Fruit fly (Drosophila melanogaster): ENCODE data around the gene trh.

trh gene

dm6 chr3L:346656-347640, 45.5 kb downstream of the trh start, which contains the start of gene mth:
TSS of gene mth (minus strand) at chr3L:346957.
- TF ChIP-seq noc (tag; optimal IDR thresholded peaks at IDR 0.05), result peak; percentile 36

dm6 chr3L:343316-343715, 49.1 kb downstream of the trh start:
- no peak for TF ChIP-seq noc (tag; optimal IDR thresholded peaks at IDR 0.05)

dm6 chr3L:342839-343238, 49.6 kb downstream of the trh start, which contains the start of gene mthl10:
TSS of gene mthl10 (minus strand) at chr3L:342915.
- no peak for TF ChIP-seq noc (tag; optimal IDR thresholded peaks at IDR 0.05)

- TF ChIP-seq noc (tag; optimal IDR thresholded peaks at IDR 0.05), result peak; percentile 18
Measured at dm6 chr3L:341052-341852, 51.2 kb downstream of the trh start.

DNA sequence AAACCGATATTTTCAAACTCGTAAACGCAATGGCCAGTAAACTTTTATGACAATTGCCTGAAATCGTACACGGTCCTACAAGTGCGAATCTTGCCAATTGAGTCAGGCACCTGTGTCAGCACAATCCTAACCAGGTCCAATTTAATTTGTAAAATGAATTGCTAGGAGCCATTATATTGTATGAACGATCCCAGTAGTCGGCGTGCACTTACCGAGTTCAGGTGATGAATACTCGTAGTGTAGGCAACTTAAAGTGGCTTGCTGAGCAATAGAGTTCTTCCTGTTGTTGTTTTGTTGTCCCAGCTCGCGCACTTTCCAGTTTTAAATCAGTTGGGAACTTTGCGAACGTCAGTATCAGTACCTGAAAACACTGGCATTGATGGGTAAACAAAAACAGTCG, 51.9 kb downstream of the trh start:
- no peak for TF ChIP-seq noc (tag; optimal IDR thresholded peaks at IDR 0.05)

- TF ChIP-seq noc (tag; optimal IDR thresholded peaks at IDR 0.05), result no peak
Measured at dm6 chr3L:340124-340523, 52.3 kb downstream of the trh start.

DNA sequence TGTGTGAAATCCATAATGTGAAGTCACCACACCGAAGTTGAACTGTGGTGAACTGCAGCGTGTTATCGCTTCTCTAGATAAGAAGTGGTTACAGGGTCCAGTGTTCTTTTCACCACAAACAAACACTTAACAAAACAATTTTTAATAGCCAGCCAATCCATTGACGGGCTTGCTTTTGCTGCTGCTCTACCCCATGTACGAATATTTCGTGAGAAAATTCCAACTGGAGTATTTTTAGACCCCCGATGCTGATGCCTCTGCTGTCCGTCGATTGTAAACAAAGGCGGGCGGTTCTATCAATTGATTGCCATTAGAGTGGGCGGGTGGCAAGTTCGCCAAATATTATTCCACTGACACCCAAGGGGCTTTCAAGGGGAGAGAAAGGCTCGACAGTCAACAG, 53.4 kb downstream of the trh start:
- TF ChIP-seq noc (tag; optimal IDR thresholded peaks at IDR 0.05), result no peak

- no peak for TF ChIP-seq noc (tag; optimal IDR thresholded peaks at IDR 0.05)
Measured at dm6 chr3L:338116-338515, 54.3 kb downstream of the trh start.

- peak; percentile 39 for TF ChIP-seq noc (tag; optimal IDR thresholded peaks at IDR 0.05)
Measured at dm6 chr3L:337148-337547, 55.3 kb downstream of the trh start.

- TF ChIP-seq noc (tag; optimal IDR thresholded peaks at IDR 0.05), result peak; percentile 43
Measured at dm6 chr3L:331842-332802, 60.3 kb downstream of the trh start, which contains the start of gene mthl9. TSS of gene mthl9 (minus strand) at chr3L:332309.

- no peak for TF ChIP-seq noc (tag; optimal IDR thresholded peaks at IDR 0.05)
Measured at dm6 chr3L:329153-329698, 63.2 kb downstream of the trh start.

DNA sequence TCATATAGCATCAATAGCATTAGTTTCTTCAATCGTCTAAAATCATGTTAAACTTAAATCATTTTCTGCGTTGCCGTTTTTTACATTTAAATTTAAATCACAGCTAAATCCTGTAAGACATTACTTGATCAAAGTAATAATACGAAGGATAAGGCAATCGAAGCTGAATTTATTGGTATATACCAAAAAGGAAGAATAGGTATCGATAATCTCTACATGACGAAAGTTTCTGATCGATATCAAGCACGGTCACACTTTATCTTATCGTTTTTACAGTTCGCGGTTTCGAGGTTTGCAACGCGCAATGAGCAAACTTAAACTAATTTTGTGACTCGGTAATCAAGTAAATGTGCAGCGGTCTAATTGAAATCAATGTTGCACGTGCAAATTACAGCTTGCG, 64.6 kb downstream of the trh start, which contains the start of the genes Atac3 and Ptpmeg:
Gene Atac3 (minus strand): TSS at position 160 of the 400 bp plus-strand sequence.
Gene Ptpmeg (plus strand): TSS at position 265 of the 400 bp plus-strand sequence.
- TF ChIP-seq noc (tag; optimal IDR thresholded peaks at IDR 0.05), result no peak

DNA sequence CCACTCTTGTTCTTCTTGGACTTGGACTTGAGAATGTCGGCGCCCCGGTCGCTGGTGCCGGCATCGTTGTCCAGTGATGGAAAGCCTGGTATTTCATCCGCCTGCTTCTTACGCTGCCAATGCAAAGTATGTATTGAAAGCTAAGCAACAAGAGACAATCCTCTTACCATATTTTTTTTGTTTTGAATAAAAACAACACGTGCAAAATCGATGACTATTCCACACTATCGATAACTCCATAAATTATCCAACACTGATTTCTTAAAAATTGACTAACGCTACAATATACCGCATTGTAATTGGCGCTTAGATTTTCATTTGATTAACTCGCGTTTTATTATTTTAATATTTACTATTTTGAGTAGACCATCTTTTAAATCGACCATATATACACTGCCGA, 67.9 kb downstream of the trh start, which contains the start of gene CG32344:
Gene CG32344 (minus strand): TSS at position 235 of the 400 bp plus-strand sequence.
- no peak for TF ChIP-seq noc (tag; optimal IDR thresholded peaks at IDR 0.05)

DNA sequence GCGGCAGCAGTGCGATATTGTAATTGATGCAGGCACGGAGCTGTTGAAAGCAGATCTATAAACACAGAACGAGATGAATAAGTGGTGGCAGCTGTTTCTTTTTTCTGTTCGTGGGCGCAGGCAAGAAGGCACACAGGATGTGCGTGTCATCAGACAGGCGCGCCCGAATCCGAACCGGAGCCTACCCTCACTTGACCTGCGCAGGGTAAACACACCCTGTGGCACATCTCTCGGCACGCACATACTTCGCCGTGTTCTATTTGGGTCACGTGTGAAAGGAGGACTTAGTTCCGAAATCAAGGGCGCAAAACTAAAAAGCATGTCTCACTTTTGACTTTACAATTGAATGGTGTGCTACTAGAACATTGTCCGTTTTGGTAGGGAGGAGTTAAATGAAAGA, 70.9 kb downstream of the trh start:
- no peak for TF ChIP-seq noc (tag; optimal IDR thresholded peaks at IDR 0.05)

- TF ChIP-seq noc (tag; optimal IDR thresholded peaks at IDR 0.05), result no peak
Measured at dm6 chr3L:320798-321197, 71.6 kb downstream of the trh start.
